Worm (Caenorhabditis elegans): Measurements from ENCODE around the gene krr-1.

krr-1 gene

DNA sequence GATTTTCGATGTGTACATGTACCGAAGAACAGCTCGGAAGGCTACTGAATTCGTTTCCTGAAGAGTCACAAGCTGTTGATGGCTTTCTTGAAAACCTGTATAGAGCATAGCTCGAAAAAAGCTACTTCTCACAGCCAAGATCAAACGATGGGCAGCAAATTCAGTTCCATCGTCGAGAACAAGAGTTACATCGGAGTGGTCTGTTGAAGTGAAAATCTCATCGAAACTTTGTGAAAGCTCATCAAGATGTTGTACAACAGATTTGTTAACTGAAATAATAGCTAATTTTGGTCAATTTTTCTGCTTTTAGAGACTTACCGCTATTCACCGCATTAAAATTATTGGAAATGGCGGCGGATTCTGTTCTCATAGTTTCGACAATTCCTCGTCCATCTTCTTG, 5.7 kb downstream of the krr-1 start (continued):
- TF ChIP-seq F55B11.4 (tag; optimal IDR thresholded peaks at IDR 0.05; ENCODE audit: borderline replicate concordance, insufficient read depth), result no peak
- TF ChIP-seq sptf-2 (GFP tag; optimal IDR thresholded peaks at IDR 0.05), result no peak
- TF ChIP-seq pha-4 (tag; optimal IDR thresholded peaks at IDR 0.05), result no peak
- TF ChIP-seq ceh-58 (GFP tag; IDR thresholded peaks at IDR 0.05), result no peak
- no peak for TF ChIP-seq attf-3 (GFP tag; conservative IDR thresholded peaks at IDR 0.05)
- TF ChIP-seq sea-2 (GFP tag; IDR thresholded peaks at IDR 0.05), result no peak
- no peak for TF ChIP-seq F57C9.4 (tag; optimal IDR thresholded peaks at IDR 0.05)

DNA sequence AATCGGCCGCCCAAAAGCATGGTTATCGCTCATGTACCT, 5.9 kb downstream of the krr-1 start, which contains the start of gene hpo-9:
Gene hpo-9, minus strand, starts transcription at position 37 of the 39 bp plus-strand sequence.
- no peak for TF ChIP-seq hrde-1 (tag; optimal IDR thresholded peaks at IDR 0.05; ENCODE audit: borderline replicate concordance)

DNA sequence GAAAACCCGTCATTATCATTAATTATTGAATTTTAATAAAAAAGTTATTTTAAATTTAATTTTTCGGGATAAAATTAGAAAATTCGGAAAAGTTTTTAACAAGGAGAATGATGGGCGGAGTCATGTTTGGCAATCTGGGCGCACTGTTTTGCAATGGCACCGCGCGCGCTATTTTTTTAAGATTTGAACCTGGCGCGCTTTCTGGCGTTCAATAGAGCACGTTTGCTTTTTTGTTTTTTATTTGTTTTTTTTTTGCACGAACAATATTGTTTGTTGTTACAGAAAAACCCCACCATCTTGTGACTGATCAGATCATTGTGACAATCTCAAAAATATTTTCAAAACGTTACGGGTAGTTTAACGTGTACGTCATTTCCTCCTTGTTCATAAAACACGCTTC, 6.1 kb downstream of the krr-1 start, which contains the start of gene hyls-1:
Gene hyls-1, plus strand, starts transcription at position 249 of the 400 bp plus-strand sequence.
- TF ChIP-seq ets-4 (GFP tag; optimal IDR thresholded peaks at IDR 0.05) (no peak), him-1 (tag; optimal IDR thresholded peaks at IDR 0.05) (no peak), bed-1 (GFP tag; IDR thresholded peaks at IDR 0.05) (no peak), snpc-1.3 (tag; optimal IDR thresholded peaks at IDR 0.05; ENCODE audit: insufficient read depth) (peak; percentile 44), mcd-1 (GFP tag; IDR thresholded peaks at IDR 0.05) (peak; percentile 97), lir-1 (GFP tag; conservative IDR thresholded peaks at IDR 0.05) (no peak; the same call in 1 of the 2 replicates), F23B12.7 (tag; optimal IDR thresholded peaks at IDR 0.05; ENCODE audit: insufficient read depth) (peak; percentile 91), madf-3 (GFP tag; IDR thresholded peaks at IDR 0.05) (peak; percentile 89; the same call in 1 of the 2 replicates), rec-8 (tag; optimal IDR thresholded peaks at IDR 0.05) (no peak), tbx-9 (tag; optimal IDR thresholded peaks at IDR 0.05; ENCODE audit: borderline replicate concordance) (no peak), rcor-1 (GFP tag; IDR thresholded peaks at IDR 0.05) (peak; percentile 71), zim-3 (tag; optimal IDR thresholded peaks at IDR 0.05) (no peak), nhr-90 (tag; optimal IDR thresholded peaks at IDR 0.05) (no peak), efl-1 (GFP tag; optimal IDR thresholded peaks at IDR 0.05) (peak; percentile 93), B0261.1 (tag; optimal IDR thresholded peaks at IDR 0.05) (no peak), ccch-3 (GFP tag; optimal IDR thresholded peaks at IDR 0.05) (no peak), lsy-27 (tag; optimal IDR thresholded peaks at IDR 0.05; ENCODE audit: borderline replicate concordance, insufficient read depth) (peak; percentile 7), aptf-2 (GFP tag; conservative IDR thresholded peaks at IDR 0.05) (no peak), Y56A3A.18 (GFP tag; IDR thresholded peaks at IDR 0.05) (no peak), aptf-3 (GFP tag; IDR thresholded peaks at IDR 0.05) (no peak), somi-1 (GFP tag; optimal IDR thresholded peaks at IDR 0.05) (no peak), mes-4 (tag; optimal IDR thresholded peaks at IDR 0.05) (no peak), sdz-38 (tag; optimal IDR thresholded peaks at IDR 0.05) (no peak), ztf-22 (GFP tag; optimal IDR thresholded peaks at IDR 0.05) (no peak), hlh-12 (tag; optimal IDR thresholded peaks at IDR 0.05) (no peak), die-1 (tag; optimal IDR thresholded peaks at IDR 0.05) (no peak), xnd-1 (tag; optimal IDR thresholded peaks at IDR 0.05) (peak; percentile 56), hrde-1 (tag; optimal IDR thresholded peaks at IDR 0.05; ENCODE audit: borderline replicate concordance) (no peak), ztf-18 (tag; optimal IDR thresholded peaks at IDR 0.05) (peak; percentile 53), let-607 (tag; optimal IDR thresholded peaks at IDR 0.05) (no peak), F52B5.7 (tag; optimal IDR thresholded peaks at IDR 0.05) (no peak), let-526 (GFP tag; IDR thresholded peaks at IDR 0.05) (no peak), B0035.1 (tag; optimal IDR thresholded peaks at IDR 0.05) (no peak), hmg-1.2 (GFP tag; IDR thresholded peaks at IDR 0.05) (peak; percentile 61), F10E7.11 (tag; optimal IDR thresholded peaks at IDR 0.05) (no peak), C06A6.2 (GFP tag; conservative IDR thresholded peaks at IDR 0.05) (peak; percentile 81), sptf-2 (GFP tag; optimal IDR thresholded peaks at IDR 0.05) (no peak), ztf-6 (GFP tag; IDR thresholded peaks at IDR 0.05) (no peak), lin-54 (GFP tag; optimal IDR thresholded peaks at IDR 0.05) (peak; percentile 97), C17E4.6 (GFP tag; IDR thresholded peaks at IDR 0.05) (no peak)
